Fruit fly (Drosophila melanogaster): ENCODE results near the gene mtrm.
A peak's percentile ranks its signal among the peaks of the same experiment; 100 is the strongest.

The mtrm gene

dm6 chr3L:8405123-8405522, 7.7 kb upstream of the mtrm start, which contains the start of the genes Tpt, mkg-p and CG13667 (continued):
- TF ChIP-seq CG13123 (GFP tag; optimal IDR thresholded peaks at IDR 0.05) = no peak
- TF ChIP-seq CG3407 (GFP tag; optimal IDR thresholded peaks at IDR 0.05) = no peak
- TF ChIP-seq CG18599 (GFP tag; optimal IDR thresholded peaks at IDR 0.05) = no peak
- no peak for TF ChIP-seq dmrt99B (tag; optimal IDR thresholded peaks at IDR 0.05)
- no peak for TF ChIP-seq CG6654 (GFP tag; optimal IDR thresholded peaks at IDR 0.05)
- TF ChIP-seq zfh2 (GFP tag; optimal IDR thresholded peaks at IDR 0.05) = peak; percentile 34
- TF ChIP-seq CG10543 (GFP tag; optimal IDR thresholded peaks at IDR 0.05) = no peak
- TF ChIP-seq CG14667 (GFP tag; IDR thresholded peaks at IDR 0.05) = no peak
- no peak for TF ChIP-seq CG17361 (GFP tag; IDR thresholded peaks at IDR 0.05)
- TF ChIP-seq Scr (GFP tag; IDR thresholded peaks at IDR 0.05; ENCODE audit: partially characterized antibody) = peak; percentile 84
- TF ChIP-seq odd (GFP tag; optimal IDR thresholded peaks at IDR 0.05) = no peak
- TF ChIP-seq Hmx (GFP tag; optimal IDR thresholded peaks at IDR 0.05) = no peak
- peak; percentile 26 for TF ChIP-seq CG12391 (tag; optimal IDR thresholded peaks at IDR 0.05)
- no peak for TF ChIP-seq CG7372 (GFP tag; IDR thresholded peaks at IDR 0.05)
- TF ChIP-seq CG18011 (GFP tag; optimal IDR thresholded peaks at IDR 0.05) = no peak
- TF ChIP-seq CG13296 (GFP tag; optimal IDR thresholded peaks at IDR 0.05) = no peak
- no peak for TF ChIP-seq Meics (GFP tag; optimal IDR thresholded peaks at IDR 0.05)
- peak; percentile 82 for TF ChIP-seq CG16813 (GFP tag; IDR thresholded peaks at IDR 0.05; ENCODE audit: partially characterized antibody)
- TF ChIP-seq stc (GFP tag; IDR thresholded peaks at IDR 0.05) = no peak
- TF ChIP-seq CG32772 (GFP tag; IDR thresholded peaks at IDR 0.05) = no peak
- no peak for TF ChIP-seq CG31365 (tag; optimal IDR thresholded peaks at IDR 0.05)
- TF ChIP-seq CoRest (tag; optimal IDR thresholded peaks at IDR 0.05) = no peak
- peak; percentile 17 for TF ChIP-seq HLH54F (GFP tag; optimal IDR thresholded peaks at IDR 0.05)
- no peak for TF ChIP-seq Poxn (GFP tag; IDR thresholded peaks at IDR 0.05)
- no peak for TF ChIP-seq Jarid2 (GFP tag; optimal IDR thresholded peaks at IDR 0.05)
- no peak for TF ChIP-seq CG16815 (GFP tag; optimal IDR thresholded peaks at IDR 0.05)
- TF ChIP-seq CHES-1-like (GFP tag; optimal IDR thresholded peaks at IDR 0.05) = peak; percentile 81
- no peak for TF ChIP-seq MTF-1 (GFP tag; optimal IDR thresholded peaks at IDR 0.05; ENCODE audit: borderline replicate concordance)
- no peak for TF ChIP-seq eve (GFP tag; optimal IDR thresholded peaks at IDR 0.05)
- peak; percentile 47 for TF ChIP-seq CG2712 (tag; optimal IDR thresholded peaks at IDR 0.05)
- TF ChIP-seq CG6272 (GFP tag; IDR thresholded peaks at IDR 0.05) = no peak
- no peak for TF ChIP-seq lbe (GFP tag; optimal IDR thresholded peaks at IDR 0.05)
- no peak for TF ChIP-seq CG16779 (GFP tag; IDR thresholded peaks at IDR 0.05)
- TF ChIP-seq CG12744 (GFP tag; optimal IDR thresholded peaks at IDR 0.05) = peak; percentile 14
- TF ChIP-seq pb (GFP tag; optimal IDR thresholded peaks at IDR 0.05) = no peak
- peak; percentile 35; the same call in 1 of the 3 replicates for TF ChIP-seq zen2 (GFP tag; IDR thresholded peaks at IDR 0.05; ENCODE audit: partially characterized antibody)
- no peak for TF ChIP-seq ash1 (GFP tag; optimal IDR thresholded peaks at IDR 0.05)
- peak; percentile 94 for TF ChIP-seq CG13287 (GFP tag; IDR thresholded peaks at IDR 0.05; ENCODE audit: partially characterized antibody)
- no peak for TF ChIP-seq repo (GFP tag; optimal IDR thresholded peaks at IDR 0.05)
- no peak for TF ChIP-seq run (tag; optimal IDR thresholded peaks at IDR 0.05)
- TF ChIP-seq psq (GFP tag; optimal IDR thresholded peaks at IDR 0.05) = no peak
- TF ChIP-seq ems (GFP tag; optimal IDR thresholded peaks at IDR 0.05) = no peak
- no peak for TF ChIP-seq h (optimal IDR thresholded peaks at IDR 0.05)
- TF ChIP-seq GATAe (GFP tag; conservative IDR thresholded peaks at IDR 0.05) = no peak
- no peak for TF ChIP-seq CG17568 (GFP tag; optimal IDR thresholded peaks at IDR 0.05)
- TF ChIP-seq CG11696 (GFP tag; IDR thresholded peaks at IDR 0.05) = no peak
- TF ChIP-seq BEAF-32 (GFP tag; optimal IDR thresholded peaks at IDR 0.05) = peak; percentile 88
- TF ChIP-seq ap (GFP tag; IDR thresholded peaks at IDR 0.05) = no peak
- TF ChIP-seq trh (GFP tag; optimal IDR thresholded peaks at IDR 0.05) = no peak
- no peak for TF ChIP-seq sima (GFP tag; optimal IDR thresholded peaks at IDR 0.05)
- no peak for TF ChIP-seq CG10321 (GFP tag; IDR thresholded peaks at IDR 0.05)
- no peak for TF ChIP-seq Hr39 (optimal IDR thresholded peaks at IDR 0.05)
